Worm (Caenorhabditis elegans) whole organism, mixed stage, embryonic: ENCODE data around the gene srd-47.

ENCODE experiments used
- blmp-1 ChIP-seq: fragments of 150-350 bp; optimal IDR thresholded peaks from 2 replicates; lab custom pipeline; 2014; ENCODE audit warnings: missing biosample characterization, missing genetic modification characterization
- ces-1 ChIP-seq: fragments of 150-350 bp; optimal IDR thresholded peaks from 2 replicates; lab custom pipeline; 2014; ENCODE audit warnings: missing biosample characterization, missing genetic modification reagents, missing genetic modification characterization
- elt-3 ChIP-seq: fragments of 150-350 bp; optimal IDR thresholded peaks from 2 replicates; lab custom pipeline; 2014; ENCODE audit warnings: missing biosample characterization, missing genetic modification characterization
- lin-13 ChIP-seq: fragments of 150-350 bp; optimal IDR thresholded peaks from 2 replicates; lab custom pipeline; 2014; ENCODE audit warnings: missing biosample characterization, missing genetic modification characterization
- mep-1 ChIP-seq: fragments of 150-350 bp; optimal IDR thresholded peaks from 2 replicates; lab custom pipeline; 2017; ENCODE audit warnings: missing biosample characterization, missing genetic modification reagents, missing genetic modification characterization, inconsistent platforms
- mls-2 ChIP-seq: sonication (generic microtip); optimal IDR thresholded peaks from 2 replicates; lab custom pipeline; 2016; ENCODE audit warnings: mild to moderate bottlenecking, missing genetic modification characterization, moderate library complexity, missing compliant biosample characterization
- nhr-12 ChIP-seq: fragments of 150-350 bp; optimal IDR thresholded peaks from 2 replicates; lab custom pipeline; 2014; ENCODE audit warnings: missing biosample characterization, missing genetic modification characterization
- nhr-237 ChIP-seq: fragments of 150-350 bp; optimal IDR thresholded peaks from 2 replicates; lab custom pipeline; 2014; ENCODE audit warnings: missing biosample characterization, missing genetic modification characterization
- nhr-28 ChIP-seq: fragments of 150-350 bp; optimal IDR thresholded peaks from 2 replicates; lab custom pipeline; 2014; ENCODE audit warnings: missing biosample characterization, missing genetic modification characterization
- snpc-4 ChIP-seq: fragments of 150-350 bp; optimal IDR thresholded peaks from 2 replicates; lab custom pipeline; 2014; ENCODE audit warnings: missing biosample characterization, missing genetic modification characterization
- unc-39 ChIP-seq: fragments of 150-350 bp; optimal IDR thresholded peaks from 2 replicates; lab custom pipeline; 2014; ENCODE audit warnings: missing biosample characterization, missing genetic modification characterization
- ztf-11 ChIP-seq: fragments of 150-350 bp; optimal IDR thresholded peaks from 2 replicates; lab custom pipeline; 2014; ENCODE audit warnings: missing biosample characterization, missing genetic modification characterization

DNA sequence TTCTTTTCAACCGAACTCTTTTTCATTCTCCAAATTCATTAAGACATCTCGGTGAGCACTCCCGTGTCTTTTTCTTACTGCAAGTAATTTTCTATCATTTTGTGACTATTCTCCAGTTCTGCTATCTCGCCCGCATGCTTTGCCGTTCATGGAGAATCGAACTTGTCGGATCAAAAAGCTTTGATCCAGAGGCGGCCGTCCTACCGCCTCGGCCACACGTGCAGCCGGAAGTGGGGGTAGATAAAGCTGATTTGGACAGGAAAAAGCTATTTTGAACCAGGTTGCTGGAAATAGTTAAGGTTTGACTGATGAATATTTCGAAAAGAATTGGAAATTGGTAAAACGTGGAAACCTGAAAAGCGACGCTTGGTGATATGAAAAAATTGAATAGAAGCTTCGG lies 29.2 kb upstream of the srd-47 start:
- TF ChIP-seq nhr-237 (tag; lab: Kevin White, UChicago) (no peak), elt-3 (tag; lab: Kevin White, UChicago) (no peak), lin-13 (tag; lab: Kevin White, UChicago) (no peak), unc-39 (tag; lab: Kevin White, UChicago) (no peak), mls-2 (no peak), snpc-4 (tag; lab: Kevin White, UChicago) (no peak), ztf-11 (tag; lab: Kevin White, UChicago) (no peak), mep-1 (no peak), ces-1 (no peak), nhr-28 (no peak), blmp-1 (tag; lab: Kevin White, UChicago) (no peak), nhr-12 (tag; lab: Kevin White, UChicago) (no peak)
